Fruit fly (Drosophila melanogaster) S2 (cell line): ENCODE measurements around the gene hth.

ENCODE experiments used
- CG8478 ChIP-seq: fragments of >200 bp; optimal IDR thresholded peaks from 2 replicates; lab custom pipeline; 2018
- CTCF ChIP-seq, 2 experiments: fragments of >200 bp; optimal IDR thresholded peaks; 2 replicates each; lab custom pipeline; 2018

DNA sequence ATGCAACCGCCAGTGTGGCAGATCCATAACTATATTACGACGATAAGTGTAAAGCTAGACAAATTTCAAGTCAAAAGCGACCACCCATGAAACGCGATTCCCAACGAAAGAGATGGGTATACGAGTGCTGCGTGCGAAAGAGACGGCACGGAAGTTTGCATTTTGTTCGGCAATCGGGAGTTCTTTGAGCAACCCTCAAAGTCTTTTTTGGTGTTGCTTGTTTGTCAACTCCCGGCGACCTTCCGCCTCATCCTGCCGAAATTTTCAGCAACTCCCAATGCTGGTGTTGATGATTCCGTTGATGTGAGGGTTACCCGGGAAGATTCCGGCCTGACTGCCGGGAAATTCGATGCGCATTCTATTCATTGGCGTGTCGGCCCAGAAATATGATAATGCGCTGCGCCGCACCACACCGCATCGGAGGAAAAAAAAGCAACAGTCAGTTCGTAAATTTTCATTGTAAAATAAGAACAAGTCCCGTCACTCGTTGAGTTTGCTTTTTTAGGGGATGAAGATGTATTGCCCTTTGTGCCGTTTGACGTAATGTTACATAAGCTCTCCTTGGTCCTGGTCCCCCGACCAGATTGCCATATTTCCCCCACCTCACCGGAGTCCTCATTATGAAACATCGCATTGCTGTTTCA is 81.6 kb downstream of the hth start:
- TF ChIP-seq CG8478 (lab: Kevin White, UChicago) (no peak), CTCF (optimal IDR thresholded peaks at IDR 0.05; lab: Kevin White, UChicago) (no peak)
